Fruit fly (Drosophila melanogaster) whole organism: ENCODE measurements around the gene Oseg5.

Experiments
- CG8478 ChIP-seq: fragments of >200 bp; optimal IDR thresholded peaks from 2 replicates; lab custom pipeline; 2018; ENCODE audit warnings: inconsistent platforms
- Dll ChIP-seq: fragments of >200 bp; optimal IDR thresholded peaks from 2 replicates; lab custom pipeline; 2017
- EcR ChIP-seq, 2 experiments: fragments of >200 bp; optimal IDR thresholded peaks; 2 replicates each; lab custom pipeline; 2017; ENCODE audit warnings: missing biosample characterization in 2 of 2, missing genetic modification characterization in 2 of 2, missing genetic modification reagents in 2 of 2
- pan ChIP-seq: fragments of >200 bp; optimal IDR thresholded peaks from 2 replicates; lab custom pipeline; 2017
- psq ChIP-seq: fragments of >200 bp; optimal IDR thresholded peaks from 2 replicates; lab custom pipeline; 2017
- usp ChIP-seq: fragments of >200 bp; optimal IDR thresholded peaks from 2 replicates; lab custom pipeline; 2017; ENCODE audit warnings: missing biosample characterization, missing genetic modification characterization, mixed read lengths

Oseg5 gene

DNA sequence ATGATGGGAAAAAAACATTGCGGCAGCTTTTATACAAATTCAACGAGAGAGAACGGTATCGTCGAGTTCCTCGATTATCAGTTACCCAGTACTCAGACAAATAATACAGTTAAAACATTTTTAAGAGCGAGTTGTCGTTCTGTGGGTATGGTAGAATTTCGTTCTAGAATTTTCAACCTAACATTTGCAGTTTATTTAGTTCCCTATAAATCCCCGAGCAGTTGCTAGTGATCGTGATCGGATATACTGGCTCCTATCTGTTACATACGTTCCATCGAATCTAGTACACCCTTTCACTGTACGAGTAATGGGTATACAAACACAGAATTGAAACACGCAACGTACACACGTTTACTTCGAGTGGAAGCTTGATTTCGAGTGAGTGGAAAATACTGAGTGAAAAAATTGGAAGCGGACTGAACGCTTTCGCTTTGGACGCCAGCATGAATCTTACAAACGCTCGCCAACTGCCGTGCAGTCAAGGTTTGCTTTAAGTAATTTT is 29.2 kb upstream of the Oseg5 start, which contains the start of gene CG9338:
Gene CG9338, plus strand, starts transcription at position 452 of the 502 bp plus-strand sequence.
- TF ChIP-seq usp (GFP tag; lab: Kevin White, UChicago) (no peak), EcR (GFP tag; optimal IDR thresholded peaks at IDR 0.05; lab: Kevin White, UChicago) (no peak), psq (lab: Kevin White, UChicago) (no peak), Dll (lab: Kevin White, UChicago) (no peak), pan (lab: Kevin White, UChicago) (peak; percentile 98)

DNA sequence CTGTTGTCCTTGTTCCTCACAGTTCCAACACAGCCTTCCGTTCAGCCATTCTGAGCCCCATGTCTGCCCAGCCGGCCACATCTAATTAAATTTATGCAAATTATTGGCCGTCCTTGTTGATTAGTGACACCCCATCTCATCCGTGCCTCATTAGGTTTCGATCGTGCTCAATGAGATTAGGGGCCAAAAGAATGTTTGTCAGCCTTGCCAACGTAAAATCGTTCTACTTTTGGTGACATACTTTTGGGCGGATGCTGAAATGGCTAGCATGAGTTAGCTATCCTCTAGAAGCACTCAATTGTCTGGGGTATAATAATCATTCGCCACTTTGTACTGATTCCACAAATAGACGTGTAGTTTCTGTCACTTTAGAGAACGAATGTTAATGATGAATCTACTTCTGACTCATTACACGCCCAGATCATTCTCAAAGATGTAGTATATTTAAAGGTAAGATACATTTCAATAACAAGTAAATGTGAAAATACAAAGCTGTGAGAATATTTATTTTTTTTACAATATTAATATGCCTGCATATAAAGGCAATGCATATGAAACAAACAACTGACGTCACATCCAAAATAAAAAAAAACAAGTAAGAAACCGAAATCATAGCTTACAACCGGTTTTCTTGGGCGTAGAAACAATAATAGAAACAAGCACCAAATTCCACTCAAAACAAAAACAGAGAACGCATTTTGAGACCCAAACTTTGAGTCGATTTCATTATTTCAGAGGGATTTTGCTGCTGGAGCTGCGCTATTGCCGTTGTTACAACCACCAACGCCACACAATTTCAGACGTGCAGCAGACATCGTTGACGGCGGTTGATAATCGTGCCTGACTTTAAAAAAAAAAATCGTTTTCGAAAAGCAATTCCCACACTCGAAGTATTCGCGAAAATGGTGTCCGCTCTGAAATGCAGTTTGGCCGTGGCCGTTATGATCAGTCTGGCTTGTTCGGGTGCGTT is 23.0 kb upstream of the Oseg5 start, which contains the start of gene bero:
Gene bero, plus strand, starts transcription at position 325 of the 970 bp plus-strand sequence.
- TF ChIP-seq psq (lab: Kevin White, UChicago) (no peak), CG8478 (lab: Kevin White, UChicago) (no peak), Dll (lab: Kevin White, UChicago) (no peak)

- TF ChIP-seq usp (GFP tag; lab: Kevin White, UChicago), result no peak
- TF ChIP-seq EcR (GFP tag; optimal IDR thresholded peaks at IDR 0.05; lab: Kevin White, UChicago), result no peak
- TF ChIP-seq Dll (lab: Kevin White, UChicago), result no peak
- TF ChIP-seq pan (lab: Kevin White, UChicago), result no peak
- TF ChIP-seq CG8478 (lab: Kevin White, UChicago), result no peak
- no peak for TF ChIP-seq psq (lab: Kevin White, UChicago)
These were observed 22.2 kb upstream of the Oseg5 start, which contains the start of gene CG14400 for dm6 chr2L:20857791-20858190. Gene CG14400, minus strand, starts transcription at chr2L:20857891.

DNA sequence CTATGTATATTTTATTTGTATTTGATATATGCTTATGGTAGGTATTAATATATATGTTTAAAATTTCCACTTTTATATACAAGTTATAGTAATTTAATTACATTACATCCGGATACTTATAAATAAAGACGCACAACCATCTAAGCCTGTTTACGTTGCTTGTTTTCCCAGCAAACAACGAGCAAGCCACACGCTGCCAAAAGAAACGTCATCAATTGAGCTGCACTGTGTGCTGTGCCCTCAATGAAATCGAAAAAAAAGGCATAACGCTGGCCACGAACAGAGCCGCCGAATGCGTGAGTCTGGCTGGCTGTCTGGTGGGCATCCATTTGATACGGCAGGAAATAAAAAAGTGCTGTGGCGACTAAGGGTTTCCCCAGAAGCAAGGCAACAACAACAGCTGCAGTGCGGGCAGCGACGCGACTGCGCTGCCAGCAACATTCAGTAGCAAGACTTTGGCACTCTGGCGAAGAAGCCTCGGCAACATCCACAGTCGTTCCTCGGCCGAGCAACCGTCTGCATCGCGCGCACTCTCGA is 16.5 kb upstream of the Oseg5 start, which contains the start of gene twit:
Gene twit, plus strand, starts transcription at position 487 of the 537 bp plus-strand sequence.
- TF ChIP-seq psq (lab: Kevin White, UChicago), result no peak
- no peak for TF ChIP-seq EcR (GFP tag; optimal IDR thresholded peaks at IDR 0.05; lab: Kevin White, UChicago)
- no peak for TF ChIP-seq usp (GFP tag; lab: Kevin White, UChicago)
- TF ChIP-seq Dll (lab: Kevin White, UChicago), result no peak

- TF ChIP-seq CG8478 (lab: Kevin White, UChicago), result no peak
These were observed 16.0 kb upstream of the Oseg5 start for dm6 chr2L:20851592-20851991.

DNA sequence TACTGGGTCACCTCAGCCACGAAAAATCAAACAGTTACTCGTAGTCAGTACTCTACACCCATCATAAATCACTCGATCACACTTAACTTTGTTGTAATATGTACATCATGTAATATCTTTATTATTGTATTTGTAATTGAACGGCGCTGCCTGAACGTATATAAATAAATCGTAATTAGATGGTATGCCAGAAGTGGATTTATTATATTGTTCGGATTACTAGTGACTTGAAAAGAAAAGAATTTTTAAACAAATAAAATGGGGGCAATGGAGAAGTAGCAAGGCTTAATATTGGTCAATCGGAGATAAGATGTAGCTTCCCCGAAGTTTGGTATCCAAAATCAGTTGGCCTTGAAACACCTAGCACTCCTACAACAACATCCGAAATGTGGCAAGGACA is 13.4 kb upstream of the Oseg5 start, which contains the start of gene CG14402:
Gene CG14402, plus strand, starts transcription at position 301 of the 400 bp plus-strand sequence.
- TF ChIP-seq usp (GFP tag; lab: Kevin White, UChicago) (no peak), psq (lab: Kevin White, UChicago) (no peak)

- TF ChIP-seq Dll (lab: Kevin White, UChicago), result no peak
- TF ChIP-seq CG8478 (lab: Kevin White, UChicago), result no peak
- no peak for TF ChIP-seq pan (lab: Kevin White, UChicago)
- TF ChIP-seq EcR (GFP tag; optimal IDR thresholded peaks at IDR 0.05; lab: Kevin White, UChicago), result no peak
- TF ChIP-seq psq (lab: Kevin White, UChicago), result no peak
- no peak for TF ChIP-seq usp (GFP tag; lab: Kevin White, UChicago)
These were observed 8.7 kb upstream of the Oseg5 start for dm6 chr2L:20844381-20844780.

- no peak for TF ChIP-seq EcR (GFP tag; optimal IDR thresholded peaks at IDR 0.05; lab: Kevin White, UChicago)
- no peak for TF ChIP-seq CG8478 (lab: Kevin White, UChicago)
- TF ChIP-seq Dll (lab: Kevin White, UChicago), result no peak
- TF ChIP-seq psq (lab: Kevin White, UChicago), result no peak
- TF ChIP-seq pan (lab: Kevin White, UChicago), result no peak
- no peak for TF ChIP-seq usp (GFP tag; lab: Kevin White, UChicago)
These were observed 4.9 kb upstream of the Oseg5 start, which contains the start of gene CG31676 for dm6 chr2L:20840462-20841038. Gene CG31676, plus strand, starts transcription at chr2L:20840750.

DNA sequence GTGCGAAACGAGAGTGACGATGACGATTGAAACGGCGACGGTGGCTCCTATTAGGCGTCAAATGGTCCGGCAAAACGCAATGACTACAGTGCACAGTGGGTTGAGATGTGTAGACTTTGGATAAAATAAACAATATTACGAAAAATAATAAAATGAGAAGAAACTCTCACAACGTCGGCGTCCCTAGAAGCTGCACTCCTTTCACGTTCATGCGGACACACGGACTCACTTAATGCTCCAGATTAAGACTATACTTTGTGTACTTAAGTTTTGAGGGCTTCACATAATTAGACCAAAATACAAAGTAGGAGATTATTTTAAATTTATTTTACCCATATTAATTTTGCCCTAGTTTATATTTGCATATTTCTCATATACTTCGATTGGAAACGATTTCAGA is 4.4 kb upstream of the Oseg5 start:
- TF ChIP-seq CG8478 (lab: Kevin White, UChicago), result no peak
- no peak for TF ChIP-seq psq (lab: Kevin White, UChicago)
- TF ChIP-seq EcR (GFP tag; optimal IDR thresholded peaks at IDR 0.05; lab: Kevin White, UChicago), result no peak
- no peak for TF ChIP-seq pan (lab: Kevin White, UChicago)
- TF ChIP-seq usp (GFP tag; lab: Kevin White, UChicago), result no peak

DNA sequence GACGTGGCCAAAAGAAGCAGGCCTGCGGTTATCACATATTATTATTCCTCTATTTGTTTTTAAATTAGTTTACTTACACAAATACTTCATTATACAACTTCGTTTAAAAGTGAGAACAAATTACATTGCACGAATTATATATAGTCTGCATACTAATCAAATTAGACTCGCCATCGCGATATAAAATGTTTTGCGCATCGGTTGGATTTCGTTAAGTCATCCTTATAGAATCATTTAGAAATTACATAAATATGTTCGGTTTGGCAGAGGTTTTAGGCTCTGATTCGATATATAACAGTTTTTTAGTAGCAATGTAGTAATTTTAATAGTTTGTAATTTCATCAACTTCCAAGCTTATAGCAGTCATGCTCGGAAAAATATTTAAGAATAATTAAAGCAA is 2.2 kb upstream of the Oseg5 start, which contains the start of gene Spn38F:
Gene Spn38F, minus strand, starts transcription at position 101 of the 400 bp plus-strand sequence.
- TF ChIP-seq psq (lab: Kevin White, UChicago) (no peak), EcR (GFP tag; optimal IDR thresholded peaks at IDR 0.05; lab: Kevin White, UChicago) (no peak), usp (GFP tag; lab: Kevin White, UChicago) (no peak), CG8478 (lab: Kevin White, UChicago) (no peak), Dll (lab: Kevin White, UChicago) (no peak), pan (lab: Kevin White, UChicago) (no peak)

dm6 chr2L:20831060-20831459 is 4.6 kb downstream of the Oseg5 start, which contains the start of gene CG31674:
Gene CG31674, plus strand, starts transcription at chr2L:20831262.
- TF ChIP-seq EcR (GFP tag; optimal IDR thresholded peaks at IDR 0.05; lab: Kevin White, UChicago), result no peak
- TF ChIP-seq Dll (lab: Kevin White, UChicago), result no peak
- TF ChIP-seq CG8478 (lab: Kevin White, UChicago), result no peak
- TF ChIP-seq usp (GFP tag; lab: Kevin White, UChicago), result no peak
- no peak for TF ChIP-seq psq (lab: Kevin White, UChicago)
- no peak for TF ChIP-seq pan (lab: Kevin White, UChicago)
